Worm (Caenorhabditis elegans) whole organism, L4 larva: Measurements from ENCODE around the gene rmd-2.

Source experiments
- fkh-10 ChIP-seq: fragments of 150-350 bp; optimal IDR thresholded peaks from 2 replicates; lab custom pipeline; 2014; ENCODE audit warnings: missing biosample characterization, missing genetic modification reagents, missing genetic modification characterization
- lin-1 ChIP-seq: fragments of 200-800 bp; sonication (Bioruptor generic); IDR thresholded peaks from 2 replicates; pipeline ENCODE4 v1.3.6; 2022; ENCODE audit warnings: missing genetic modification reagents, missing genetic modification characterization, missing compliant biosample characterization
- spr-1 ChIP-seq: sonication (generic microtip); optimal IDR thresholded peaks from 2 replicates; lab custom pipeline; 2016; ENCODE audit warnings: mild to moderate bottlenecking, missing genetic modification characterization, missing compliant biosample characterization

- TF ChIP-seq spr-1 (tag; lab: Kevin White, UChicago) (no peak), fkh-10 (GFP tag; lab: Kevin White, UChicago) (no peak), lin-1 (GFP tag; lab: Robert Waterston, UW) (no peak)
Measured at ce11 chrV:9952396-9952795, 33.7 kb downstream of the rmd-2 start, which contains the start of gene mam-5.
